Worm (Caenorhabditis elegans) whole organism, midembryonic: ENCODE measurements around the gene tor-2.

Experiments
- T22C8.4 ChIP-seq: fragments of 200-800 bp; sonication (Bioruptor generic); IDR thresholded peaks from 2 replicates; pipeline ENCODE4 v1.3.6; 2022; ENCODE audit warnings: missing genetic modification characterization, missing compliant biosample characterization
- cog-1 ChIP-seq: sonication (generic microtip); optimal IDR thresholded peaks from 2 replicates; lab custom pipeline; 2016; ENCODE audit warnings: missing genetic modification characterization, missing compliant biosample characterization
- flt-1 ChIP-seq: fragments of 200-800 bp; sonication (Bioruptor generic); IDR thresholded peaks from 2 replicates; pipeline ENCODE4 v1.3.6; 2022; ENCODE audit warnings: missing genetic modification characterization, missing compliant biosample characterization
- klf-2 ChIP-seq: fragments of 200-800 bp; sonication (Bioruptor generic); conservative IDR thresholded peaks from 2 replicates; pipeline ENCODE4 v1.3.6; 2022; ENCODE audit warnings: missing genetic modification reagents, missing genetic modification characterization, missing compliant biosample characterization
- med-1 ChIP-seq: sonication (generic microtip); optimal IDR thresholded peaks from 2 replicates; lab custom pipeline; 2017; ENCODE audit warnings: missing genetic modification characterization, mild to moderate bottlenecking, missing compliant biosample characterization, antibody characterized with exemption, missing genetic modification reagents; ENCODE audit not compliant: insufficient read depth
- ref-1 ChIP-seq: fragments of 200-800 bp; sonication (Bioruptor generic); conservative IDR thresholded peaks from 2 replicates; pipeline ENCODE4 v1.3.6; 2022; ENCODE audit warnings: missing genetic modification reagents, missing genetic modification characterization, missing compliant biosample characterization
- tab-1 ChIP-seq: fragments of 200-800 bp; sonication (Bioruptor generic); IDR thresholded peaks from 2 replicates; pipeline ENCODE4 v1.3.6; 2022; ENCODE audit warnings: missing genetic modification characterization, missing compliant biosample characterization
- ztf-23 ChIP-seq: fragments of 200-800 bp; sonication (Bioruptor generic); IDR thresholded peaks from 2 replicates; pipeline ENCODE4 v1.3.6; 2022; ENCODE audit warnings: missing genetic modification reagents, missing genetic modification characterization, missing compliant biosample characterization
- ztf-29 ChIP-seq: fragments of 200-800 bp; sonication (Bioruptor generic); IDR thresholded peaks from 2 replicates; pipeline ENCODE4 v1.3.6; 2022; ENCODE audit warnings: missing genetic modification reagents, missing genetic modification characterization, missing compliant biosample characterization

Gene tor-2

DNA sequence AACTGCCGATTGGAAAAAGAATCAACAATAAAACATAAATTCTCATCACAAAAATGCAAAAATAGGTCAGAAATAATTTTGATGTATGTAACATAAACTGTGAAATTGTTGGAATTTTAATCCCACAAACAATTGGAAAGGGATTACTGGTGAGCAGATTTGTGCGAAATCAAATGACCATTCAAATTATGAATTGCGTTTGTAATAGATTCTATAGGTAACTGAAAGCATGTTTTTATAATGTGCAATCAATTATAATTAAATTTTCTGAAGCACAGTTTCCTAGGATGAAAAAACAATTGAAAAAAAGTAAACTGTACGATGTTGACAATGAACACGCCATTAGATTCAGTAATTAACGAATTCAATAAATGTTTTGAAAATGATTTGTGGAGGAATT lies 1.8 kb upstream of the tor-2 start, which contains the start of gene tor-1:
Gene tor-1, minus strand, starts transcription at position 101 of the 400 bp plus-strand sequence.
- no peak for TF ChIP-seq ztf-23 (GFP tag; lab: Robert Waterston, UW)
- no peak for TF ChIP-seq klf-2
- TF ChIP-seq cog-1 (tag; lab: Kevin White, UChicago) = no peak
- TF ChIP-seq med-1 (GFP tag; lab: Kevin White, UChicago) = no peak
- TF ChIP-seq ztf-29 = no peak
- no peak for TF ChIP-seq tab-1 (GFP tag; lab: Robert Waterston, UW)

DNA sequence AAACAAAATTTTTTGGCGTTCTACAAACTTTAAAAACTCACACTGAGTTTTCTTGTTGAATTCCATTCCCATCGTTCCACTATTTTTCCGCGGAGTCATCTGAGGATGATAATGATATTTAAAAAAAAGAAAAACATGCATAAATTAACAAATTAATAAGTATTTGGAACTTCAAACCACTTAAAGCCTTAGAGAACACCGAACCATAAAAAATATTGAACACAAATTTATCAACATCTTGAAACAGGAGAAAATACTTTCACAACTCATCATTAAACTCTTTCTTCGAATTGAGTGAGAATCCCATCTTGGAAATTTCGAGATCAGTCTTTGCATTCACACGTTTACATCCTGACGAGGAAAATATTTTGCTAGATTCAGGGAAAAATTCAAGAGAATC lies 1.5 kb downstream of the tor-2 start, which contains the start of gene gei-18:
Gene gei-18, minus strand, starts transcription at position 101 of the 400 bp plus-strand sequence.
- no peak for TF ChIP-seq ref-1 (GFP tag; lab: Robert Waterston, UW)
- TF ChIP-seq T22C8.4 = no peak
- no peak for TF ChIP-seq ztf-29
- TF ChIP-seq cog-1 (tag; lab: Kevin White, UChicago) = no peak
- TF ChIP-seq tab-1 (GFP tag; lab: Robert Waterston, UW) = no peak
- TF ChIP-seq ztf-23 (GFP tag; lab: Robert Waterston, UW) = no peak
- no peak for TF ChIP-seq klf-2
- TF ChIP-seq flt-1 (GFP tag; lab: Robert Waterston, UW) = no peak
- TF ChIP-seq med-1 (GFP tag; lab: Kevin White, UChicago) = no peak

DNA sequence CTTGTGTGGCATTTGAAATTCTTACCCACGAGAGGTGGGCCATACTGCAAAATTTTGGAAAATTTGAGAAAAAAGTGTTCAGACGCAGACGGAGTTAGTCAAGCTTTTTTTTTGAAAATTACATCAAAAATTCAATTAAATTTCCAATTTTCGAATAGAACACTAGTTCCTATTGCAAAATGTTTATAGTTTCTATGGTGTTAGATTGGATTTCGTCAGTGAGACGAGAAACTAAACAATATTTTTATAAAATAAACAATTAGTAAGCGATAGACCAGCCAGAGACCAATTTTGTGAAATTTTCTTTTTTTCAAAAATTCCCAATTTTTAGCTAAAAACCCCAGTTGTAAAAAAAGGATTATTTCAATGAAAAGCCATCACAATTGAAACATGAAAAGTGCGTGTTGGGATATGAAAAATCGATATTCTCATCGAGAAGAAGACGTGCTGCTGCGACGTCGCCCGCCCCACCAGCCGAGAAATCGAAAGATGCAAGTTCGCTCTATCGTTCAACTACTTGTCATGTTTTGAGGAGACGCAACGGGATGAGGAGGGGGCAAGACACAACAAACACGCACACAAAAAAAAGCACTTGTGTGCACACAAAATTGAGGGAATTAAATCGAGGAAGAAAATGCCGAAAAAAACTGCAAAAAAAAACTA lies 4.0 kb downstream of the tor-2 start, which contains the start of gene dnbp-1:
Gene dnbp-1, minus strand, starts transcription at position 51 of the 663 bp plus-strand sequence.
- TF ChIP-seq ref-1 (GFP tag; lab: Robert Waterston, UW) (no peak), med-1 (GFP tag; lab: Kevin White, UChicago) (no peak), tab-1 (GFP tag; lab: Robert Waterston, UW) (no peak), ztf-23 (GFP tag; lab: Robert Waterston, UW) (no peak), T22C8.4 (peak; percentile 82), flt-1 (GFP tag; lab: Robert Waterston, UW) (peak; percentile 33; the same call in 1 of the 2 replicates), ztf-29 (no peak), cog-1 (tag; lab: Kevin White, UChicago) (peak; percentile 89)

DNA sequence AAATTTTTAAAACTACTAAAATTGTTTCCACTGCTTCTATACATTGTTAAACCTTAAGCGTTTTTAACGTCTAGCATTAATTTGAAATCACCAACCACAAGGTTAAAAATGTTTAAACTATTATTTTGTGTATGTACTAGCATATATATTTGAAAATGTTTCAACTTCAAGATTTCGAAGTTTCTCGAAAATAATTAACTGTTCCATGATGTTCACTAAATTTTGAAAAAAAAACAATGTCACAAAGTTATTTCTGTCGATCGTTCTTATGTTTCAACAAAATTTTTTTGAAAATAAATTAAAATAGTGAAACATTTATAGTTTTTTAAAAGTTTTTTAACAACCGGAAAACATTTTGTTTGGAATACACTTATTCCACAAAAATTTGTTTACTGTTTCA lies 29.4 kb downstream of the tor-2 start:
- TF ChIP-seq ref-1 (GFP tag; lab: Robert Waterston, UW) (no peak), tab-1 (GFP tag; lab: Robert Waterston, UW) (no peak), T22C8.4 (no peak), klf-2 (no peak), ztf-23 (GFP tag; lab: Robert Waterston, UW) (no peak), ztf-29 (no peak), cog-1 (tag; lab: Kevin White, UChicago) (no peak), med-1 (GFP tag; lab: Kevin White, UChicago) (no peak), flt-1 (GFP tag; lab: Robert Waterston, UW) (no peak)

DNA sequence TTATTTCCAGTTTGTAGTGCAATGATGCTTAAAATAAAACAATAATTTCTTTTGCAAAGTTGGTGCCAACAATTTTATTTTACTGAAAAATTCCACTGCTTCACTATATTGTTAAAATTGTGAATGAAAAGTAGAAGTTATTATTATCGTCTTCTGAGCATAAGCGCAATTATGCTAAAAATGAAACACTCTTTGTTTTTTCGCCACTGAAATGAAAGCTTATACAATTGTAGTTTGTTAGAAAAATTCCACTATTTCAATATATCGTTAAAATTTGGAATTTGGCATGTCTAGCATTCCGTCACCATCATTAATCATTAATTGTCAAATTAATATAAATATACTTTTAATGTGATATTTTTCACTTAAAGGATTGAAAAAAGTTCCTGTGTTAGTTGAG lies 30.0 kb downstream of the tor-2 start:
- TF ChIP-seq ztf-23 (GFP tag; lab: Robert Waterston, UW) = no peak
- TF ChIP-seq med-1 (GFP tag; lab: Kevin White, UChicago) = no peak
- no peak for TF ChIP-seq tab-1 (GFP tag; lab: Robert Waterston, UW)
- no peak for TF ChIP-seq flt-1 (GFP tag; lab: Robert Waterston, UW)
- no peak for TF ChIP-seq ztf-29
- no peak for TF ChIP-seq ref-1 (GFP tag; lab: Robert Waterston, UW)
- no peak for TF ChIP-seq klf-2

DNA sequence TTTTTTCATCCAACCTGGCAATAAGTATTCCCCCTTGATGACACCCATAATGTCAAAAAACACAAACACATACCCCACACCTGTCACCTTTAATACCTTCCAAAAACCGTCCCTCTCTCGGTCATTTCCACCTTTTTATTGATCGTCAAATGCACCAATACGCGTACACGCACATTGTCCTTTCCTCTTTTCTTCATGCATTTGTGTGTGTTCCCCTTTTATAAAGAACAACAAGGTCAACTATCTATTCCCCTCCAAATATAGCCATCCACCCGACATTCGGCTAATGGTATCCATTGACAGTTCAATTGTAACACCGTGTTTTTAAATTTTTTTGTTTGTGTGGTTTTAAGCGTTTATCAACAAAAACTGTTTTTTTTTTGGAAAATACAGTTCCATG lies 38.8 kb downstream of the tor-2 start:
- TF ChIP-seq med-1 (GFP tag; lab: Kevin White, UChicago) (no peak), ztf-29 (no peak), tab-1 (GFP tag; lab: Robert Waterston, UW) (no peak), ztf-23 (GFP tag; lab: Robert Waterston, UW) (no peak), flt-1 (GFP tag; lab: Robert Waterston, UW) (no peak), ref-1 (GFP tag; lab: Robert Waterston, UW) (no peak), T22C8.4 (no peak), cog-1 (tag; lab: Kevin White, UChicago) (no peak), klf-2 (no peak)

DNA sequence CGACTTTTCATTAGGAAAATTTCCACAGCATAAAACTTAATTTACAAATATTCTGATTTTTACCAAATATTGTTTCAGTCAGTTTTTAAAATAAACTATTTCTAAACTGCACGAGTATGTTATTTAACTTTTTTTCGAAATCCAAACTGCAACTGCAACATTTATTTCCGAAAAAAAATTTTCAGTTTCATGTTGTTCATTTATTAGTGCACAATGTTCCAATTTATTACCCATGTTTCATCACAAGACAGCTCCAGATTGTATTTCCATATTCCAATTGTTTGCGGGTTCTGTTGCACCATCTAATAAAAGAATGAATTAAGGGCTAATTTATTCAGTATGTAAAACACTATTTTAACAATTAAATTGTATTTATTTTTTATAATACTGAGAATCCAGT lies 42.3 kb downstream of the tor-2 start:
- no peak for TF ChIP-seq ztf-23 (GFP tag; lab: Robert Waterston, UW)
- no peak for TF ChIP-seq ztf-29
- no peak for TF ChIP-seq ref-1 (GFP tag; lab: Robert Waterston, UW)
- TF ChIP-seq cog-1 (tag; lab: Kevin White, UChicago) = no peak
- TF ChIP-seq tab-1 (GFP tag; lab: Robert Waterston, UW) = no peak

DNA sequence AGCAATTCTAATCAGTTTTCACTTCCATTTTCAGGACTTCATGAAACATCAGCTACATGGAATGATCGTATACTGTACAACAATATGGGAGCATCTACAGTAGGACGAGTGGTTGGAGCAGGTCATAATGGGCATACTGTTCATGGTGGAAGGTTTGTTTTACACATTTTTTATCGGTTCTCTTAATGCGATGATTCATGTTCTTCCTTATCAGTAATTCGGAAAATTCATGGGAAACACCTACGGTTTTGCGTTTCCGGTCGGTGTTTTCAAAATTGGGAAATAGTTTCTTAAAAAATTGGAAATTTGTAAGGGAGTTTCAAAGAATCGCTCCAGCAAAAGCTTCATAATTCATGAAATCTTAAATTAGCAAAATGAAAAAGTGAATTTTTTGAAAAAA lies 43.1 kb downstream of the tor-2 start:
- TF ChIP-seq med-1 (GFP tag; lab: Kevin White, UChicago) = no peak
- no peak for TF ChIP-seq ref-1 (GFP tag; lab: Robert Waterston, UW)
- TF ChIP-seq T22C8.4 = no peak
- no peak for TF ChIP-seq flt-1 (GFP tag; lab: Robert Waterston, UW)
- TF ChIP-seq ztf-23 (GFP tag; lab: Robert Waterston, UW) = no peak
- no peak for TF ChIP-seq tab-1 (GFP tag; lab: Robert Waterston, UW)
- TF ChIP-seq ztf-29 = no peak
- no peak for TF ChIP-seq cog-1 (tag; lab: Kevin White, UChicago)
- TF ChIP-seq klf-2 = no peak

DNA sequence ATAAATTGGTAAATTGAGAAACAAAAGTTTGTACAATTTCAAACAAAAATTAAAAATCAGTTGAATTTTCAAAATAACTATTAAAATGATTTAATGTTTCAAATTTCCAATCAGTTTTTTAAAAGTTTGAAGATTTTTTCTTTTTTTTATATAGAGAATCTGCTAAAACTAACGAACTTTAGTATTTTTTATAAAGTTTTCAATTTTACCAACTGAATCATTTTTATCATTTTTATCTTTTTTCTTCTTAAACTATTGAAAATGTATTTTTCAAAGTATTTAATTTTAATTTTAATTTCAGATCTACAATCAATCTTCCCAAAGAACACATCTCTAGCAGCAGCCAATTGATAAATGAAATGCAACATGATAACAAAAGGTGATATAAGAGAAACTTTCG lies 49.9 kb downstream of the tor-2 start, which contains the start of gene Y37A1A.4:
Gene Y37A1A.4, plus strand, starts transcription at position 301 of the 400 bp plus-strand sequence.
- TF ChIP-seq ref-1 (GFP tag; lab: Robert Waterston, UW) (no peak), T22C8.4 (no peak), flt-1 (GFP tag; lab: Robert Waterston, UW) (no peak), cog-1 (tag; lab: Kevin White, UChicago) (no peak), med-1 (GFP tag; lab: Kevin White, UChicago) (no peak), klf-2 (no peak), ztf-29 (no peak), ztf-23 (GFP tag; lab: Robert Waterston, UW) (no peak), tab-1 (GFP tag; lab: Robert Waterston, UW) (no peak)
